Worm (Caenorhabditis elegans): ENCODE measurements around the gene F17E5.2.

DNA sequence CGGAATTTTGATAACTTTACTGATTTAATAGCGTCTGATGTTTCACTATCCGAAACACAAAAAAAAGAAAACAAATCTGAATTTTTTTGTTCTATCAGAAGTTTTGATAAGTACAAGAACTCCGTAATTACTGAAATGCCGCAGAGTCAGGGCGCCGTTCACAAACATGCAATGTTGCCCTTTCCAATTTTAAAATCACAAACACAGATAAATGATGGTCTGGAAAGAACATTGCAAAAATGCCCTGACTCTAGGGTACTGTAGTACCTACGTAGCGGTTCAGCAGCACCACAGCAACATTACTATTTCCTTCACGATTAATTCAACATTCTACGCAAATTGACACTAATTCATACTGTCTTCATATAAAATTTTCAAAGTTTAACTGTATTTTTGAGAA lies 12.5 kb downstream of the F17E5.2 start:
- TF ChIP-seq pqm-1 (tag; optimal IDR thresholded peaks at IDR 0.05) (no peak), lim-6 (tag; optimal IDR thresholded peaks at IDR 0.05) (no peak), pha-4 (tag; optimal IDR thresholded peaks at IDR 0.05) (no peak), elt-2 (tag; optimal IDR thresholded peaks at IDR 0.05) (no peak), fkh-10 (GFP tag; optimal IDR thresholded peaks at IDR 0.05) (no peak), madf-2 (tag; optimal IDR thresholded peaks at IDR 0.05) (no peak)
